Fruit fly (Drosophila melanogaster) whole organism, larva: ENCODE data around the gene CG42495.
A peak's percentile ranks its signal among the peaks of the same experiment; 100 is the strongest.

Experiments
- noc ChIP-seq: fragments of 200-800 bp; sonication (Bioruptor generic); optimal IDR thresholded peaks from 3 replicates; lab custom pipeline; 2019; ENCODE audit warnings: missing biosample characterization, mild to moderate bottlenecking, missing genetic modification characterization, moderate library complexity

CG42495 gene

DNA sequence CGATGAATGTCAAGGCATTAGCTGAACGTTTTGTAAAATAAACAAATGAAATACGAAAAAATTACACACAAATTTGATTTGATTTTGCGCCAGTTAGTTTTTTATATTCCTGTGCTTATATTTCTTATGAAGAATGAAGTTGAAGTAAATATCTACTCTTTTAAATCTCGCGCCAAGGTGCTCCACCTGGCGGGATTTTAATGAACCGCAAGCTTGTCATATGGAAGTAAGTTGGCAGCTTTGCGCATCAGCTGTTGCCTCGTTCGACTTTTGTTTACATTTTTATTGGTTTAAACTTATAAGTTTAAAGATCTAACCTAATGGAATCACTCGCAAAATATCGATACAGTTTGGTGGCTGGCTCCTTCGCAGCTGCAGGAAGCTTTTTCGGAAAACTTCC lies at the start of gene CG42495:
Gene CG42495, plus strand, starts transcription at position 247 of the 400 bp plus-strand sequence.
- TF ChIP-seq noc (tag; lab: Kevin White, UChicago) = no peak

DNA sequence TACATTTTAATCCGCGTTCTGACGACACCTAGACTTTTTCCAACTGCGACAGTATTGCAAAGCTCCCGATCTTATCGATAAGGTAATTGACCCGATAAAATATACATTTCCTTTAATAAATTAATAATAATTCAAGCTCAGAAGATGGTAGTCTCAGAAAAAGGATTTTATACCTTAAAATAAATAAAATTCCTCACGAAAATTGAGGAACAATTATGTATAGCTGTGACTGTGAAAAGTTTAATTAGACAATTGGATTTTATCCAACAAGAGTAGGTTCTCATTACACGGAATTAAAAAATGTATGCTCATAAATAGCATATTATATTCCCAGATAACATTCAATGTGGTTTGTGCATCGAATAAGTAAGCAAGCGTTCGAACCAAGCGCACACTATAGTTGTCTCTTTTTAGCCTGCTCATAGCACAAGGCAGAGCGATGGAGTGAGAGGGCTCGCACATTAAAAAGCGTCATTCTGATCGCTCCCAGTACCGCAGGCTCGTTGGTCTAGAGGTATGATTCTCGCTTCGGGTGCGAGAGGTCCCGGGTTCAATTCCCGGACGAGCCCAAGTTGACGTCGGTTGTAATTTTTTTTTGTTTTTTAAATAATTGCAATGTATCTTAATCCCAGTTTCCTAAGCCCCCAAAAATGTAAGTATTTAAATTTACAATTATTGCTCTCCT lies 49.1 kb upstream of the CG42495 start, which contains the start of the genes CG13380 and CG4174:
Gene CG13380, minus strand, starts transcription at position 51 of the 685 bp plus-strand sequence.
Gene CG4174, minus strand, starts transcription at position 51 of the 685 bp plus-strand sequence.
- TF ChIP-seq noc (tag; lab: Kevin White, UChicago) = no peak

DNA sequence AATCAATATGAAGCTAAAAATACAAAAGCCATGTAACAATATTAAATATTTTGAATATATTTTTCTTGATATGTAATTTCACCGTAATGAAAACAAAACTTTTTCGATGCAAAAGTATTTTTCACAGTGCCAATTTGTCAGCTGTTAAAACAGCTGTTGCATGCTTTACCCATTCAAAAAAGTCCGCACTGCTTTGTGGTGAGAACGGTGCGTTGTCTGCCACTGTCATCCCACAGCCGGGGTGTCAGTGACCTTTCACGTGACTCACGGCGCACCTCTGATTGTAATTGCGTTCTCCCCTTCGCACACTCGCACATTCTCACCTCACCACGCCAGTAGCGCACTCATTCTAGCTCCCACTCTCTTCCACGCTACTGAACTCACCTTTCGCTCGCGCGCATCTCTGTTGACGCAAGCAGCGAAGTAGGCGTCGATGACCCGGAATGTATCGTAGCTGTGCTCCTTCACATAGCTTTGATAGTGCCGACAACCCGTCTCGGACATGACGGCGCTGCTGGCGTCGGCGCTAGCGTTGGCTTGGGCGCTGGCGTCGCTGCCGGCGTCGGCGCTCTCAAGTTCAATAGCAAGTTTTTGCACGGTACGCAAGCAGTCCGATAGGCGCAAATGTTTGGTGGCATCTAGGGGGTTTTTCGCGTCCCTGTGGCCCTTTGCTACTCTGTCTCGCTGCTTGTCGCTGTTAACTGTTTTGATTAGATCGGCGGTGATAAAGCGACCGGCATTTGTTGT lies 46.0 kb upstream of the CG42495 start:
- no peak for TF ChIP-seq noc (tag; lab: Kevin White, UChicago)

DNA sequence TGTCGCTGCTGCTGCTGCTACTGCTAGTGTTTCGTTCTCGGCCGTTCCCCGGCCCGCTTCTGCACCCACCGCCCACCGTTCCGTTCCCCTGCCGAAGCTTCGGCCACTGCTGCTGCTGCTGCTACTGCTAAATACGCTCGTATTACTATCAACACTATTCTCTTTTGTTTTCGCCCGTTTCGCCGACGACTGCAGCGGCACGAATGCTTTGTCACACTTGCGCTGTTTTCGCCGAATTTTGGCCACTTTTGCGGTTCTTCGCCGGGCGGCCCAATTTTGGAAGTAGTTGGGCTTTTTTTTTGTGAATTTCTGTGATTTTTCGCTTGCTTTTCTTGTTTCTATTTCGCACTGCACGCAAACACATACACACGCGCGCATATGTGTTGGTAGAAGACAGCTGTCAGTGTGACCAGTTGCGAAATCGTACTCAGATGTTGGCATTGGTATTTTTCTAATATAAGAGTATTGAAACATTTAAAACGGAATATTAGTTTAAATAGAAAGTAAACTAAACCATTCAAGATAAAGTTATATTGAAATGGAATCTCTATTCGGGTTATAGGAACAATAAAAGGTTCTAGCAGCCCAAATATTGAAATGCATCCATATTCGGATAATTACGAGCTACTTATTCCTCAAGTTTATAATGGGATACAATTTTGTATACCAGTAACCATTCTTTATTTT lies 45.3 kb upstream of the CG42495 start, which contains the start of gene not:
Gene not, minus strand, starts transcription at position 395 of the 687 bp plus-strand sequence.
- TF ChIP-seq noc (tag; lab: Kevin White, UChicago) = no peak

DNA sequence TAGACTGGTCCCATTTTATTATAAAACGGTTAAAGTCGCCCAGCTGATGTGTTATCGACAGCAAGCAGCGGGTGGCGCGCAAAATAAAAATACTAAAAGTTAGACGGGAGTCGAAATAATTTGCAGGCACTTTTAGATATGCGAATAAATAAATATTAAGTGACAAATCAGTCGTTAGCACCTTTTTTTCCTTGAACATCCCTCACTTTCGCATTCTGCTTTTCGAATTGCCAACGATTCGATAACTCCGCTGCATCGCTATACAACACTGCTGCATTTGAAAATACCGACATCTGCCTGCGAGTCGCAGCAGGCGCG lies 44.8 kb upstream of the CG42495 start, which contains the start of gene bora:
Gene bora, plus strand, starts transcription at position 271 of the 318 bp plus-strand sequence.
- no peak for TF ChIP-seq noc (tag; lab: Kevin White, UChicago)

DNA sequence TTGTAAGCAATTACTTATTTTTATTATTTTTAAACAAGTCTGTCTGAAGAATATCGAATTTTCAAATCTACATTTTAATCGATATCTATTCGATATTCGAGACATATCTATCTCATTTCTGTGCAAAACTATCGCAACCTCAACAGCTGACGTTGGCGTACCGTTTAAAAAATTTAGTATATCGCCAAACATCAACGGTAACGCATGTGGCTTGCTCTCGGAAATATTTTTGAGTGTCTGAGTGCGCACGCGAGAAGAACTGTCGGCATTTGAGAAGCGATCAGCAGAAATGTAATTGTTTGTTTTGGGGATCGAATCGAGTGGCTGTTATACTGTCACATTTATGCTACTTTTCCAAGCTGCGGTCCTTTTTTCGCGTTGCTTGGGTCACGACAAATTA lies 41.4 kb upstream of the CG42495 start, which contains the start of gene MYPT-75D:
Gene MYPT-75D, plus strand, starts transcription at position 174 of the 400 bp plus-strand sequence.
- peak; percentile 6 for TF ChIP-seq noc (tag; lab: Kevin White, UChicago)

DNA sequence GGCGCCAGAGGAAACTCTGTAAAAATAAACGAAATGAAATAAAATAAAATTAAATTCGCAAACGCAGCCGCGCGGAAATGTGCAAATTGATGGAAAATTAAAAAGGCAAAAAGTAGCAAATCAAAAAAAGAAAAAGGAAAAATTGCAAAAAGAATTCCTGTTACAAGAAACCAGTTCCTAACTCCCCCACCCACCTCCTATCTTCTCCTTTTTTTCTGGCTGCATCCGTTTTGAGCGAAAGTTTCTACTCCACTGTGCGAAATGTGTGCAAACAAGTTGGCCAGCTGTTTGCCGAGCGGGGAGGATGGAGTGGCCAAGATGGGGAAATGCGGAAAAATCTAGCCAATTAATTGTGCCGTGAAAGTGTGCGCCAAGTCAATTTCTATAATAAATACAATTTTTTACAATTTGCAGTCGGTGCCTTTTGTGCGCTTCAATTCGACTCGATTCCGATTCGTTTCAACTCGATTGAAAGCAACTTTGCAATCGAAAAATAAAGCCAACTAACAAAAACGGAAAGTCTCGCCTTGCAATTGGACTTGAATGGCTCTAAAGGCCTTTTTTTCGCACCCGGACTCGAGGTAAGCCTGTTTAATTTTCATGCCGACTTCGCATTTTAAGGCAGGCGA lies 40.6 kb upstream of the CG42495 start:
- TF ChIP-seq noc (tag; lab: Kevin White, UChicago) = no peak

DNA sequence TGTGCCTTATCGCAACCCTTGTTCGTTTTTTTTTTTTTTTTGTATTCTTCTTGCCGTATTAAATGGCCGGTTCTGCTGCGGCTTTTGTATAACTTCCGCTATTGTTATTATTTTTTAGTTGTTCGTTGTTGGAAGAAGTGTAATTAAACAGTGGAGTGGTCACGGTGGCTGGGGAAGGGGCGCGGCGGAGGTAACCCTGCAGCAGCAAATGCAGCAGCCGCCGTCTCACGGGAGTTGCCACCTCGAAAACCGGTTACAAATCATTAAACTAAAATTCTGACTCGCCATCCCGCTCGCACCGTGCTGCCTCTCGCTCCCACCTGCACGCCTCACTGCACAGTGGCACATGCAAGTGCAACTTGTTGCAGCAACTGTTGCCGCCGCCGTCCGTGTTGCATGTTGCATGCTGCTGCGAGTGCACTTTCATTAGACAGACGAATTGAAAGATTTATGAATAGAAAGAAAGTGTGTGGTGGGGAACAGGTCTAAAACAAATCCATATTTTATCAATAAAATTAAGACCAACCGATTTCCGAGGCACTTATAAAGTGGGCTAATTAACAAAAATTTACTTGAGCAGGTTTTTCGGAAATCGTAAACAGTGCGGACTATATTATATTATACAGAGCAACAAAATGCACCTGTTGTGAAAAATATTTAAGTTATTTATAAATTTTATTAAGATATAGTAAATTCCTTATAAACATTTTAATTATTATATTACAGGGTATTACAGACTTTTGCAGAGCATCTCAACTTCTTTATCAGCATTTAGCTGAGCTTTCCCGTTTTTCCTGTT lies 39.3 kb upstream of the CG42495 start:
- no peak for TF ChIP-seq noc (tag; lab: Kevin White, UChicago)

DNA sequence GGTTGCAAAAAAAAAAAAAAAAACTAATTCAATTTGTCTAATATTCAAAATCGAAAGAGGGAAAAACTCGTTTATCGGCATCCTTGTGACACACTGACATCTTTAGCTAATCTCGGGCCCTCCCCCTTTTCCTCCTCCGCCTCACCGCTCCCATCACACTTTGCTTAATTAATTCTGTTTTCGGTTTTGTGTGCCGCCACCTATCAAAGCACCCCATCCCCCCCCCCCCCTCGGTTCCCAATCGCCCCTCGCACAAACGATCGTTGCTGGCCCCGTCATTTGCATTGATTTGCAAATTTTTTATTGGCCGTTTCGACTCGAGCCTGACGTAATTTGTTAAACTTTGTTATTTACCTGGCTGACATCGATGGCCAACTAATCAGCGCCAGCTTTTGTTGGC lies 38.7 kb upstream of the CG42495 start:
- TF ChIP-seq noc (tag; lab: Kevin White, UChicago) = peak; percentile 7

DNA sequence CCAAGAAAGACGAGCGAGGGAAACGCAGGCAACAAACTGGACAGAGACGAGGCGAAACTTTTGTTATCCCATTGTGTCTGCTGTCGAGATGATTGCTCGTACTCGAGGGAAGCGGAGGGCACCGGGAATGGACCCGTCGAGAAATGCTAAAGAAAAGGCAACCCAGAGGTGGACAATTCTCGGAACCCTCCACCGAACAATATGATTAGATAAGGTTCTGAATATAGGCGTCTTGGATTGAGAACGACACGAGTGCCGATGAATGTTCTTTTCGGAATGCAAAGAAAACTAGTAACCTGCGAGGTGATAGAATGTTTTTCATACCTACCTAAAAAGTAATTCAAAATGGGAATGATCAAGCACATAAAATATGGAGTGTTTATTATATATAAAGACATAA lies 37.3 kb upstream of the CG42495 start:
- no peak for TF ChIP-seq noc (tag; lab: Kevin White, UChicago)

DNA sequence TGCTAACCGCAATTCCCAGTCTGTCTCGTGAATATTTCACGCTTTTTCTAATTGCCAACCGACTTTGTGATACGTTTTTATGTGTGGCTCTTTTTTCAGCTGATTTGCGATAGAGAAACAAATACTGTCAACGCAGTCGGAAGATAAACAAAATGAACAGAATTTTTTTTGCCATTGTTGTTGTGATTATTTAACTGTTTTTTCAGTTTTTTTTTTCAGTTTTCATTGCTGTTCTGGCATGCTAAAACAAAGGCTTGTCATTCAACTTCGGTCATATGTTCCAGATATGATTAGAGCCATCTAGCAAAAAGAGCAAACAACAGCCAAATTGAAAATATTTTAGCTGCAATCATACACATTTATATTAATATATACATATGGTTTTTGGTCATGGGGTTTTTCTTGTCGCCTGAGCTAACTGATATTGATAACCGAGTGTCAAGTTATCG lies 35.0 kb upstream of the CG42495 start:
- TF ChIP-seq noc (tag; lab: Kevin White, UChicago) = peak; percentile 43

DNA sequence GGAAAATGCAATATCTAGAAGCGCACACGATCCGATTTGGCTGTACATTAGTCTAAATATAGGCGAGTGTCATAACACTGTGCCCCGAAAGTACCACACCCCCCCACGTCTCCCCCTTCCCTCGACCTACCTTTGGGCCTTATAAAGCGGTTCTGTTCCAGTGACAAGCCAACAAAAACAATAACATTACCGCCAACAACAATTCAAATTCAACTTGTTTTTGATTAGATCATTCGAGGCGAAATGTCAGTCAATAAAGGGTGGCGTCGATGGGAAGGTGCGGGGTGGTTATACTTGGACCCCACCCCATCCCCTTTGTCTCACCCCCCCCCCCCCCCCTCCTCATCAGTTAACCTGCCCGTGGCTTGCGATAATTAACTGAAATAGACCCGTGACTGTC lies 34.1 kb upstream of the CG42495 start:
- TF ChIP-seq noc (tag; lab: Kevin White, UChicago) = peak; percentile 22

DNA sequence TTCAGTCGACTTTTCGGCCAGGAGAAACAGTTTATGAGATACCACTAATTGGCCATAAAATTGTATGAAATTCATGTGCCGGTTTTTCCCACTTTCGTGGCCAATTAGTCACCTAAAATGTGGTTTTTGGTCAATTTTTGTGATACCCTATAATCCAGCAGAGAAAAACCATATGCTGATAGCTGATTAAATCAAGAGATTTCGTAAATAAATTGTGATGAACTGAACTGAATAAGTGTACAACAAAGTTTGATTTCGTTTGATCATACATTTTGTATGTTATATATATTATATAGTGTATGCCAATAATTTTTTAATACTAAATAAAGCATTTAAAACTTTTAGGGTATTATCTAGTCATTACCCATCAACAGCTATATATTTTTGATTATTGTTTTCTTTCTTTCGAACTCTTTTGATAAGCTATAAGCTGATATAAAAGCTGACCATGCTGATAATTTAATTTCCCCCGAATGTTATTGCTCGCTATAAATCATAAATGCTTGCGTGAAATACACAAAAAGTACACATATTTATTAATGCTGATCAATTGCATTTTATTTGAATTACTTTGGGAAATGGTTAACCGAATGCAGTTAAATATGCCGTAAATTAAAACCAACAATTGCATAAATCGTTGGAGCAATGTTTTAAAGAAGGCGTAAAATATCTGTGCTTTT lies 32.2 kb upstream of the CG42495 start:
- TF ChIP-seq noc (tag; lab: Kevin White, UChicago) = peak; percentile 73

DNA sequence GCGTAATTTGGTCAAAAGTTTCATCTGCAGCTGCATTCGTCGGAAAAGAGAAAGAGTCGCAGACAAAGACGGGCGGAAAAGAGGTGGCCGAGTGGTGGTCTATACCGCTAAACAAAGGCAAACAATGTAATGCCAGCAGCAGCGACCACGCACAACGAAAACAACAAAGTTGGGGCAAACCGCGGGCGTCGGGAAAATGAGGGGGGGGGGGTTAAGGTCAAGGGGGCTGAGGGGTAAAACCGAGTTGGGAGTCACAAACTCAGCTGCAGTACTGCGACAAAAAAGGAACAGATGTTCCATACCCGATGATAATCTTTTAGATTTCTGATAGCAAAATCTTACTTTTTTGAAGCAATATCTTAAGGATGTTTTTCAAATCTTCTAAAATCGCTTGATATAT lies 30.4 kb upstream of the CG42495 start:
- no peak for TF ChIP-seq noc (tag; lab: Kevin White, UChicago)
